Worm (Caenorhabditis elegans) whole organism, early embryonic: ENCODE data around the gene srt-34.

Experiments used
- B0310.2 ChIP-seq: sonication (generic microtip); optimal IDR thresholded peaks from 2 replicates; lab custom pipeline; 2016; ENCODE audit warnings: mild to moderate bottlenecking, missing genetic modification characterization, missing compliant biosample characterization
- F13C5.2 ChIP-seq: sonication (generic microtip); optimal IDR thresholded peaks from 2 replicates; lab custom pipeline; 2017; ENCODE audit warnings: mild to moderate bottlenecking, missing genetic modification characterization, inconsistent platforms, missing compliant biosample characterization
- aly-1 ChIP-seq: sonication (generic microtip); optimal IDR thresholded peaks from 2 replicates; lab custom pipeline; 2016; ENCODE audit warnings: missing genetic modification characterization, missing compliant biosample characterization
- ama-1 ChIP-seq: fragments of 150-350 bp; optimal IDR thresholded peaks from 2 replicates; lab custom pipeline; 2014
- ceh-13 ChIP-seq: fragments of 200-800 bp; sonication (Bioruptor generic); optimal IDR thresholded peaks from 2 replicates; lab custom pipeline; 2018; ENCODE audit warnings: mild to moderate bottlenecking, missing genetic modification characterization, missing compliant biosample characterization
- ceh-36 ChIP-seq: sonication (generic microtip); optimal IDR thresholded peaks from 2 replicates; lab custom pipeline; 2016; ENCODE audit warnings: missing genetic modification characterization, inconsistent platforms, missing compliant biosample characterization
- ets-7 ChIP-seq: sonication (generic microtip); optimal IDR thresholded peaks from 2 replicates; lab custom pipeline; 2016; ENCODE audit warnings: missing genotype, missing genetic modification characterization, missing compliant biosample characterization
- flt-1 ChIP-seq: fragments of 200-800 bp; sonication (Bioruptor generic); IDR thresholded peaks from 2 replicates; pipeline ENCODE4 v1.3.6; 2022; ENCODE audit warnings: missing genetic modification characterization, missing compliant biosample characterization
- hmbx-1 ChIP-seq: sonication (generic microtip); optimal IDR thresholded peaks from 2 replicates; lab custom pipeline; 2016; ENCODE audit warnings: mild to moderate bottlenecking, missing genetic modification characterization, missing compliant biosample characterization
- hmg-4 ChIP-seq: fragments of 200-800 bp; sonication (Bioruptor generic); optimal IDR thresholded peaks from 2 replicates; lab custom pipeline; 2018; ENCODE audit warnings: mild to moderate bottlenecking, missing genetic modification characterization, missing compliant biosample characterization
- hnd-1 ChIP-seq: sonication (generic microtip); optimal IDR thresholded peaks from 2 replicates; lab custom pipeline; 2016; ENCODE audit warnings: missing genetic modification characterization, missing compliant biosample characterization
- pes-1 ChIP-seq: fragments of 200-800 bp; sonication (Bioruptor generic); IDR thresholded peaks from 2 replicates; pipeline ENCODE4 v1.3.6; 2022; ENCODE audit warnings: missing genetic modification reagents, missing genetic modification characterization, missing compliant biosample characterization
- scrt-1 ChIP-seq: fragments of 200-800 bp; sonication (Bioruptor generic); IDR thresholded peaks from 2 replicates; pipeline ENCODE4 v1.3.6; 2022; ENCODE audit warnings: missing genetic modification characterization, missing compliant biosample characterization
- sea-1 ChIP-seq: fragments of 200-800 bp; sonication (Bioruptor generic); conservative IDR thresholded peaks from 2 replicates; pipeline ENCODE4 v1.3.6; 2022; ENCODE audit warnings: missing genetic modification characterization, missing compliant biosample characterization
- tbx-11 ChIP-seq: fragments of 200-800 bp; sonication (Bioruptor generic); IDR thresholded peaks from 2 replicates; pipeline ENCODE4 v1.3.6; 2022; ENCODE audit warnings: missing genetic modification characterization, missing compliant biosample characterization
- tbx-37 ChIP-seq: fragments of 200-800 bp; sonication (Bioruptor generic); conservative IDR thresholded peaks from 2 replicates; pipeline ENCODE4 v1.3.6; 2022; ENCODE audit warnings: missing genetic modification reagents, missing genetic modification characterization, missing compliant biosample characterization
- tra-4 ChIP-seq: sonication (generic microtip); optimal IDR thresholded peaks from 2 replicates; lab custom pipeline; 2017; ENCODE audit warnings: missing genetic modification characterization, missing compliant biosample characterization

Gene srt-34

ce11 chrV:2780786-2781185, 37.2 kb downstream of the srt-34 start, which contains the start of gene R05D8.11:
Gene R05D8.11 (minus strand): TSS chrV:2780886.
- no peak for TF ChIP-seq pes-1
- TF ChIP-seq sea-1 (GFP tag; lab: Robert Waterston, UW), result no peak
- TF ChIP-seq ceh-13, result no peak
- no peak for TF ChIP-seq ets-7 (tag; lab: Kevin White, UChicago)
- TF ChIP-seq B0310.2, result no peak
- TF ChIP-seq aly-1 (tag; lab: Kevin White, UChicago), result no peak

ce11 chrV:2774042-2774441, 44.0 kb downstream of the srt-34 start, which contains the start of gene srj-18:
Gene srj-18 (plus strand): TSS chrV:2774342.
- no peak for TF ChIP-seq ceh-36 (tag; lab: Kevin White, UChicago)
- no peak for TF ChIP-seq hmg-4 (GFP tag; lab: Kevin White, UChicago)
- TF ChIP-seq ets-7 (tag; lab: Kevin White, UChicago), result no peak
- no peak for TF ChIP-seq hnd-1
- TF ChIP-seq scrt-1 (GFP tag; lab: Robert Waterston, UW), result no peak
- TF ChIP-seq pes-1, result no peak
- no peak for TF ChIP-seq sea-1 (GFP tag; lab: Robert Waterston, UW)
- TF ChIP-seq F13C5.2, result no peak

- TF ChIP-seq hnd-1 (no peak), tra-4 (no peak), pes-1 (no peak), hmbx-1 (tag; lab: Kevin White, UChicago) (no peak), aly-1 (tag; lab: Kevin White, UChicago) (no peak), B0310.2 (no peak), sea-1 (GFP tag; lab: Robert Waterston, UW) (no peak), tbx-37 (GFP tag; lab: Robert Waterston, UW) (no peak), ama-1 (lab: Kevin White, UChicago) (no peak), hmg-4 (GFP tag; lab: Kevin White, UChicago) (no peak), ceh-13 (no peak), F13C5.2 (no peak), ceh-36 (tag; lab: Kevin White, UChicago) (no peak), scrt-1 (GFP tag; lab: Robert Waterston, UW) (no peak), tbx-11 (GFP tag; lab: Robert Waterston, UW) (no peak), flt-1 (GFP tag; lab: Robert Waterston, UW) (no peak), ets-7 (tag; lab: Kevin White, UChicago) (no peak)
Measured at ce11 chrV:2771560-2771959, 46.5 kb downstream of the srt-34 start, which contains the start of gene srh-56. Gene srh-56 (plus strand): TSS chrV:2771860.

ce11 chrV:2769754-2770153, 48.3 kb downstream of the srt-34 start, which contains the start of gene dhs-15:
Gene dhs-15 (minus strand): TSS chrV:2769854.
- TF ChIP-seq ets-7 (tag; lab: Kevin White, UChicago), result no peak
- no peak for TF ChIP-seq scrt-1 (GFP tag; lab: Robert Waterston, UW)
- TF ChIP-seq ceh-13, result no peak

ce11 chrV:2767465-2767864, 50.6 kb downstream of the srt-34 start, which contains the start of gene R05D8.9:
Gene R05D8.9 (minus strand): TSS chrV:2767565.
- TF ChIP-seq F13C5.2, result no peak
- TF ChIP-seq ama-1 (lab: Kevin White, UChicago), result no peak
- no peak for TF ChIP-seq ets-7 (tag; lab: Kevin White, UChicago)
- no peak for TF ChIP-seq flt-1 (GFP tag; lab: Robert Waterston, UW)
- TF ChIP-seq scrt-1 (GFP tag; lab: Robert Waterston, UW), result no peak
- TF ChIP-seq sea-1 (GFP tag; lab: Robert Waterston, UW), result no peak
- TF ChIP-seq tra-4, result no peak
- TF ChIP-seq ceh-13, result no peak
- TF ChIP-seq tbx-11 (GFP tag; lab: Robert Waterston, UW), result no peak
- TF ChIP-seq hnd-1, result no peak
- TF ChIP-seq aly-1 (tag; lab: Kevin White, UChicago), result no peak
- no peak for TF ChIP-seq B0310.2
- no peak for TF ChIP-seq ceh-36 (tag; lab: Kevin White, UChicago)
- TF ChIP-seq hmg-4 (GFP tag; lab: Kevin White, UChicago), result no peak
